Worm (Caenorhabditis elegans): ENCODE data around the gene nhr-222.

DNA sequence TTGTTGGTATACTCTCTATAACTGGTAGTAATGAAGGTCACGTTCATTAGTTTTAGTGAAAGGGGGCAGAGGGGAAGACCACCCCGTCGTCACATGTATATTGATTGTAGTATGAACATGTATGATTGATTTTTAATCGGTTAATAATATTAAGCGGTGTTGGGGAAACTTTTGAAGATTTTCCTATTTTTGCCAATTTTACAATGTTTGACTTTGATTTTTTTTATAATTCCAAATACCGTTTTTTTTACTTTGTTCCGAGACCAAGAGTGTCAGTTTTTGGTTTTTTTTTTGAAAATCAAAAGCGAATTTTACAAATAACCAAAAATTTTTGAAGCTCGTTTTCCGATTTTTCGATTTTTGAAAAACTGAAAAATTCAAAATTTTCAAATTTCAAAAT lies 8.0 kb downstream of the nhr-222 start, which contains the start of gene nhr-221:
- TF ChIP-seq nhr-237 (tag; optimal IDR thresholded peaks at IDR 0.05) (no peak), snpc-4 (tag; optimal IDR thresholded peaks at IDR 0.05) (no peak), lin-15B (tag; optimal IDR thresholded peaks at IDR 0.05) (no peak), nhr-77 (tag; optimal IDR thresholded peaks at IDR 0.05) (no peak), ztf-4 (tag; optimal IDR thresholded peaks at IDR 0.05) (no peak), ama-1 (optimal IDR thresholded peaks at IDR 0.05) (no peak)
